Worm (Caenorhabditis elegans) whole organism, L4 larva: ENCODE data around the gene srlf-12.

Experiments
- R02D3.7 ChIP-seq: fragments of 150-350 bp; sonication (generic microtip); optimal IDR thresholded peaks from 3 replicates; lab custom pipeline; 2014; ENCODE audit warnings: missing biosample characterization, missing genetic modification characterization
- ama-1 ChIP-seq: fragments of 150-350 bp; optimal IDR thresholded peaks from 2 replicates; lab custom pipeline; 2014; ENCODE audit warnings: inconsistent platforms, mixed read lengths
- dmd-9 ChIP-seq: fragments of 200-800 bp; sonication (Bioruptor generic); IDR thresholded peaks from 2 replicates; pipeline ENCODE4 v1.3.6; 2022; ENCODE audit warnings: missing genetic modification reagents, missing genetic modification characterization, missing compliant biosample characterization
- egl-27 ChIP-seq: sonication (generic microtip); optimal IDR thresholded peaks from 3 replicates; lab custom pipeline; 2017; ENCODE audit warnings: missing biosample characterization, missing genetic modification reagents, missing genetic modification characterization
- hmg-1.1 ChIP-seq: fragments of 200-800 bp; sonication (Bioruptor generic); IDR thresholded peaks from 2 replicates; pipeline ENCODE4 v1.3.6; 2022; ENCODE audit warnings: missing genetic modification reagents, missing genetic modification characterization, missing compliant biosample characterization
- lin-13 ChIP-seq: fragments of 150-350 bp; optimal IDR thresholded peaks from 2 replicates; lab custom pipeline; 2014; ENCODE audit warnings: missing biosample characterization, missing genetic modification reagents, missing genetic modification characterization
- lin-39 ChIP-seq: fragments of 150-350 bp; optimal IDR thresholded peaks from 2 replicates; lab custom pipeline; 2014; ENCODE audit warnings: missing biosample characterization, missing genetic modification reagents, missing genetic modification characterization
- mep-1 ChIP-seq: fragments of 150-350 bp; sonication (generic microtip); optimal IDR thresholded peaks from 3 replicates; lab custom pipeline; 2014; ENCODE audit warnings: missing biosample characterization, missing genetic modification characterization
- nhr-11 ChIP-seq: fragments of 150-350 bp; optimal IDR thresholded peaks from 2 replicates; lab custom pipeline; 2014; ENCODE audit warnings: missing biosample characterization, missing genetic modification characterization
- tra-1 ChIP-seq: fragments of 200-800 bp; sonication (Bioruptor generic); IDR thresholded peaks from 2 replicates; pipeline ENCODE4 v1.3.6; 2022; ENCODE audit warnings: missing genetic modification reagents, missing genetic modification characterization, missing compliant biosample characterization

ce11 chrIV:10864031-10864430 lies 27.9 kb downstream of the srlf-12 start, which contains the start of gene nish-1:
- TF ChIP-seq lin-13 (GFP tag; lab: Kevin White, UChicago) (no peak), dmd-9 (GFP tag; lab: Robert Waterston, UW) (no peak), egl-27 (no peak), hmg-1.1 (GFP tag; lab: Robert Waterston, UW) (no peak), ama-1 (lab: Kevin White, UChicago) (no peak), mep-1 (tag; lab: Kevin White, UChicago) (no peak), lin-39 (no peak), nhr-11 (tag; lab: Kevin White, UChicago) (no peak), tra-1 (GFP tag; lab: Robert Waterston, UW) (no peak), R02D3.7 (tag; lab: Kevin White, UChicago) (no peak)
